Fruit fly (Drosophila melanogaster): Measurements from ENCODE around the gene CG6621.
A peak's percentile ranks its signal among the peaks of the same experiment; 100 is the strongest.

CG6621 gene

DNA sequence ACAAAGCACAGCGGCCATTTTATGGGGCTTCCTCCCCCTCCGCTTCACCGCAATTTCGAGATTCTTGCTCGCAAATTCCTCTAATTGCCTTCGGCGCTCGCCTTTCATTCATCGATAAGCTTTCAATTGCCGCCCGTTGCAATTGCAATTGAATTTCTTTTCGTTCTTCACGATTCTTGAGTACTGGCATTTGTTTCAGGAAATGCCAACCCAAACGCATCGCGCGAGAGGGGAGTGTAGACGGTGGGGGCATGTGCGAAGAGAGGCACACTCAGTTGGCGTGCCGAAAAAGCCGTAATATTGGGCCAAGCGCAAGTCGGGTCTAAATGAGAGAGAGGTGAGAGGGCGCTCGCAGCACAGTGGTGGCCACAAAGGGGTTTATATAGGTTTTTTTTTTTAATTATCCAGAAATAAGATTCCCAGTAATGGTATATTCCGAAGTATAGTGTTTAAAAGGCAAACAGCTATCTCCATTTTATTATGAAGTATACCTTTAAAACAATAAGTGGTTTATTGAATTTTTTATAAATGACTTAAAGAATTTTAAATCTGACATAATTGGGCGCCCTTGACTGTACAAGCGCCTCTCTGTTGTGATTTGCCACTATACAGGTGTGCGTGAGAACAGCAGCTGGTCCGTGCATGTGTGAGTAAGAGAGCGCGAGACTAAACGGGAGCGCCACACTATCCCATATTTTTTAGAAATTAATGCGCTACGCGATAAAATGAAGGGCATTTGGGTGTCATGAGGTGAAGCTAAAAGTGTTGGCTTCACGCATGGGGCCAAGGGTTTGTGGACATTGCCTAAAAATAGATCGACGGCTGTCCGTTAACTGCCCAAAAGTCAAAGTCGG lies 6.6 kb downstream of the CG6621 start (continued):
- TF ChIP-seq CG5953 (GFP tag; IDR thresholded peaks at IDR 0.05) = peak; percentile 9
- peak; percentile 67 for TF ChIP-seq Jarid2 (GFP tag; optimal IDR thresholded peaks at IDR 0.05)
- TF ChIP-seq Ets65A (GFP tag) = peak; percentile 44
- peak; percentile 84 for TF ChIP-seq CG7372 (GFP tag; IDR thresholded peaks at IDR 0.05)
- peak; percentile 89 for TF ChIP-seq B-H2 (GFP tag; optimal IDR thresholded peaks at IDR 0.05)
- TF ChIP-seq onecut (GFP tag; IDR thresholded peaks at IDR 0.05) = peak; percentile 85
- peak; percentile 79 for TF ChIP-seq CG3407 (GFP tag; optimal IDR thresholded peaks at IDR 0.05)
- TF ChIP-seq sisA (GFP tag; IDR thresholded peaks at IDR 0.05) = peak; percentile 76
- no peak; the same call in 2 of the 3 replicates for TF ChIP-seq CG6175 (GFP tag; IDR thresholded peaks at IDR 0.05)
- no peak for TF ChIP-seq ash1 (GFP tag; optimal IDR thresholded peaks at IDR 0.05)
- TF ChIP-seq kay (GFP tag; optimal IDR thresholded peaks at IDR 0.05) = peak; percentile 61
- peak; percentile 74 for TF ChIP-seq NK7.1 (GFP tag; optimal IDR thresholded peaks at IDR 0.05)
- TF ChIP-seq CG16813 (GFP tag; IDR thresholded peaks at IDR 0.05; ENCODE audit: partially characterized antibody) = no peak
- no peak; the same call in 2 of the 3 replicates for TF ChIP-seq z (GFP tag; IDR thresholded peaks at IDR 0.05)
- peak; percentile 88 for TF ChIP-seq oc (tag; optimal IDR thresholded peaks at IDR 0.05)
- TF ChIP-seq Lhr (GFP tag; optimal IDR thresholded peaks at IDR 0.05) = peak; percentile 63
- peak; percentile 92 for TF ChIP-seq CG6854 (GFP tag; optimal IDR thresholded peaks at IDR 0.05)
- TF ChIP-seq CG6654 (GFP tag; optimal IDR thresholded peaks at IDR 0.05) = peak; percentile 53
- peak; percentile 53 for TF ChIP-seq CG1603 (tag; optimal IDR thresholded peaks at IDR 0.05)
- peak; percentile 74 for TF ChIP-seq CG6254 (GFP tag; optimal IDR thresholded peaks at IDR 0.05)
- TF ChIP-seq gro (GFP tag; optimal IDR thresholded peaks at IDR 0.05) = peak; percentile 84
- TF ChIP-seq zfh2 (GFP tag; optimal IDR thresholded peaks at IDR 0.05) = peak; percentile 89
- peak; percentile 55 for TF ChIP-seq CG4854 (GFP tag; optimal IDR thresholded peaks at IDR 0.05)
- TF ChIP-seq Opbp (GFP tag; IDR thresholded peaks at IDR 0.05; ENCODE audit: partially characterized antibody) = no peak
- TF ChIP-seq E2f2 (GFP tag; IDR thresholded peaks at IDR 0.05) = peak; percentile 76
- TF ChIP-seq ranshi (GFP tag; IDR thresholded peaks at IDR 0.05) = peak; percentile 90
- TF ChIP-seq Ravus (GFP tag; IDR thresholded peaks at IDR 0.05) = peak; percentile 58
- peak; percentile 14 for TF ChIP-seq CG7271 (tag; optimal IDR thresholded peaks at IDR 0.05)
- TF ChIP-seq CG17186 (GFP tag; optimal IDR thresholded peaks at IDR 0.05) = no peak
- TF ChIP-seq hbn (GFP tag; IDR thresholded peaks at IDR 0.05; ENCODE audit: partially characterized antibody) = no peak
- 0 out of 2 replicates have a peak, but pooled peaks have one; percentile 35 for TF ChIP-seq unc-4 (GFP tag; IDR thresholded peaks at IDR 0.05; ENCODE audit: partially characterized antibody)
- peak; percentile 78 for TF ChIP-seq ERR (GFP tag; optimal IDR thresholded peaks at IDR 0.05)
- peak; percentile 58 for TF ChIP-seq mirr (GFP tag; optimal IDR thresholded peaks at IDR 0.05)
- TF ChIP-seq grn (GFP tag; optimal IDR thresholded peaks at IDR 0.05) = peak; percentile 21
- peak; percentile 48 for TF ChIP-seq Atf3 (GFP tag; optimal IDR thresholded peaks at IDR 0.05)
- TF ChIP-seq MTF-1 (GFP tag; optimal IDR thresholded peaks at IDR 0.05; ENCODE audit: borderline replicate concordance) = peak; percentile 25
- peak; percentile 64 for TF ChIP-seq da (GFP tag; optimal IDR thresholded peaks at IDR 0.05)
- TF ChIP-seq CG6689 (GFP tag; IDR thresholded peaks at IDR 0.05) = peak; percentile 87
- TF ChIP-seq CG12744 (GFP tag; optimal IDR thresholded peaks at IDR 0.05) = peak; percentile 87
- TF ChIP-seq CG4282 (GFP tag; optimal IDR thresholded peaks at IDR 0.05) = peak; percentile 66
- peak; percentile 82 for TF ChIP-seq Mes4 (GFP tag; optimal IDR thresholded peaks at IDR 0.05)
- TF ChIP-seq CG10979 (tag; optimal IDR thresholded peaks at IDR 0.05) = peak; percentile 89
- peak; percentile 60 for TF ChIP-seq CG30431 (GFP tag; optimal IDR thresholded peaks at IDR 0.05)
- TF ChIP-seq CG5245 (GFP tag; optimal IDR thresholded peaks at IDR 0.05) = peak; percentile 60
- peak; percentile 72 for TF ChIP-seq CG10654 (GFP tag; optimal IDR thresholded peaks at IDR 0.05)
- TF ChIP-seq Adf1 (GFP tag; IDR thresholded peaks at IDR 0.05) = peak; percentile 74
- TF ChIP-seq CG14710 (tag; optimal IDR thresholded peaks at IDR 0.05) = peak; percentile 76
- TF ChIP-seq ems (GFP tag; optimal IDR thresholded peaks at IDR 0.05) = peak; percentile 92
- TF ChIP-seq gfzf (GFP tag; optimal IDR thresholded peaks at IDR 0.05) = peak; percentile 6
